Worm (Caenorhabditis elegans) whole organism, L1 larva: Measurements from ENCODE around the gene Y67D8C.22.

ENCODE experiments used
- C16A3.4 ChIP-seq: fragments of 150-350 bp; optimal IDR thresholded peaks from 2 replicates; lab custom pipeline; 2014; ENCODE audit warnings: missing biosample characterization, missing genetic modification characterization
- aly-2 ChIP-seq: fragments of 150-350 bp; optimal IDR thresholded peaks from 2 replicates; lab custom pipeline; 2014; ENCODE audit warnings: missing biosample characterization, missing genetic modification characterization
- nhr-237 ChIP-seq: fragments of 150-350 bp; optimal IDR thresholded peaks from 2 replicates; lab custom pipeline; 2014; ENCODE audit warnings: missing biosample characterization, missing genetic modification characterization
- pqm-1 ChIP-seq: sonication (generic microtip); optimal IDR thresholded peaks from 3 replicates; lab custom pipeline; 2017; ENCODE audit warnings: missing biosample characterization, missing genetic modification characterization
- snpc-4 ChIP-seq: fragments of 150-350 bp; optimal IDR thresholded peaks from 2 replicates; lab custom pipeline; 2014; ENCODE audit warnings: missing biosample characterization, missing genetic modification characterization

- no peak for TF ChIP-seq C16A3.4 (tag; lab: Kevin White, UChicago)
- TF ChIP-seq pqm-1 (tag; lab: Kevin White, UChicago) = no peak
- TF ChIP-seq nhr-237 (tag; lab: Kevin White, UChicago) = no peak
- no peak for TF ChIP-seq aly-2 (tag; lab: Kevin White, UChicago)
- TF ChIP-seq snpc-4 (tag; lab: Kevin White, UChicago) = no peak
Observed at ce11 chrIV:3066834-3067233, 9.3 kb downstream of the Y67D8C.22 start, which contains the start of gene Y67D8C.7.
